Worm (Caenorhabditis elegans): ENCODE data around the gene B0454.5.

DNA sequence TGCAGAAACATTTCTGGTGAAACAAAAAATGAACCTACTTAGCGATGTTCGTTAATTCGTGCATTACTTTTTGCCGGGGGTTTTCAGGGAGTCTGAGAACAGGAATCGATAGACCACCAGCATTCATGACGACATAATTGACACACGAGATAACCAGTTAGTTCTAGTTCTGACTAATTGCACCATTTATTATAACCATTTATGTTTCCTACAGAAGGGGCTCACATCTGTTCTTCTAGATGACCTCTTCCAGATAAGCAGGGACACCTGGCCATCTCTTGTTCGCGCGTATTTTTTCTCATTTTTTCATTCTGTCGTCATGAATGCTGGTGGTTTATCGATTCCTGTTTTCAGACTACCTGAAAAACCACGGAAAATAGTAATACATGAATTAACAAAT is 30.3 kb upstream of the B0454.5 start, which contains the start of gene sdz-5:
- TF ChIP-seq hnd-1 (tag; optimal IDR thresholded peaks at IDR 0.05) (no peak), ets-7 (tag; optimal IDR thresholded peaks at IDR 0.05) (no peak), ama-1 (optimal IDR thresholded peaks at IDR 0.05) (no peak), tra-4 (tag; optimal IDR thresholded peaks at IDR 0.05) (no peak), aly-1 (tag; optimal IDR thresholded peaks at IDR 0.05) (no peak), hmbx-1 (tag; optimal IDR thresholded peaks at IDR 0.05) (no peak), sea-1 (GFP tag; conservative IDR thresholded peaks at IDR 0.05) (no peak), flt-1 (GFP tag; IDR thresholded peaks at IDR 0.05) (no peak), pes-1 (GFP tag; IDR thresholded peaks at IDR 0.05) (no peak), scrt-1 (GFP tag; IDR thresholded peaks at IDR 0.05) (no peak), tbx-37 (GFP tag; conservative IDR thresholded peaks at IDR 0.05) (no peak), ceh-36 (tag; optimal IDR thresholded peaks at IDR 0.05) (no peak), F13C5.2 (tag; optimal IDR thresholded peaks at IDR 0.05) (no peak), B0310.2 (tag; optimal IDR thresholded peaks at IDR 0.05) (no peak)

Measured in whole organism, early embryonic.